Fruit fly (Drosophila melanogaster) whole organism, embryonic: Measurements from ENCODE around the gene Idh3g.
A peak's percentile ranks its signal among the peaks of the same experiment; 100 is the strongest.

ENCODE experiments used
- ATbp ChIP-seq: fragments of 200-800 bp; sonication (Bioruptor generic); optimal IDR thresholded peaks from 2 replicates; lab custom pipeline; 2017; ENCODE audit warnings: missing biosample characterization, mild to moderate bottlenecking, missing genetic modification characterization, missing genetic modification reagents
- BEAF-32 ChIP-seq: fragments of 200-800 bp; sonication (Bioruptor generic); optimal IDR thresholded peaks from 3 replicates; lab custom pipeline; 2017; ENCODE audit warnings: missing biosample characterization, missing genetic modification characterization, mild to moderate bottlenecking, moderate library complexity, missing genetic modification reagents
- Blimp-1 ChIP-seq: fragments of 200-800 bp; sonication (Bioruptor generic); optimal IDR thresholded peaks from 3 replicates; lab custom pipeline; 2018; ENCODE audit warnings: missing biosample characterization, missing genetic modification characterization, mild to moderate bottlenecking, moderate library complexity, missing genetic modification reagents
- CG1024 ChIP-seq: fragments of 200-800 bp; sonication (Bioruptor generic); IDR thresholded peaks from 2 replicates; pipeline ENCODE4 v1.3.6; 2022; ENCODE audit warnings: missing biosample characterization, missing genetic modification characterization
- CG10959 ChIP-seq: fragments of 200-800 bp; sonication (Bioruptor generic); IDR thresholded peaks from 2 replicates; pipeline ENCODE4 v1.3.6; 2022; ENCODE audit warnings: missing biosample characterization, missing genetic modification characterization
- CG11695 ChIP-seq: fragments of 200-800 bp; sonication (Bioruptor generic); IDR thresholded peaks from 3 replicates; pipeline ENCODE4 v1.3.6; 2022; ENCODE audit warnings: missing biosample characterization, missing genetic modification characterization
- CG11696 ChIP-seq: fragments of 200-800 bp; sonication (Bioruptor generic); IDR thresholded peaks from 2 replicates; pipeline ENCODE4 v1.3.6; 2022; ENCODE audit warnings: missing biosample characterization, missing genetic modification characterization
- CG12942 ChIP-seq: fragments of 200-800 bp; sonication (Bioruptor generic); optimal IDR thresholded peaks from 3 replicates; lab custom pipeline; 2016; ENCODE audit warnings: missing biosample characterization, missing genetic modification characterization
- CG13123 ChIP-seq: fragments of 200-800 bp; sonication (Bioruptor generic); optimal IDR thresholded peaks from 2 replicates; lab custom pipeline; 2016; ENCODE audit warnings: missing biosample characterization, missing genetic modification characterization
- CG13296 ChIP-seq: fragments of 200-800 bp; sonication (Bioruptor generic); optimal IDR thresholded peaks from 3 replicates; lab custom pipeline; 2018; ENCODE audit warnings: missing biosample characterization, mild to moderate bottlenecking, missing genetic modification characterization
- CG13775 ChIP-seq: fragments of 200-800 bp; sonication (Bioruptor generic); optimal IDR thresholded peaks from 3 replicates; lab custom pipeline; 2017; ENCODE audit warnings: missing biosample characterization, mild to moderate bottlenecking, missing genetic modification characterization
- CG14441 ChIP-seq: fragments of 200-800 bp; sonication (Bioruptor generic); IDR thresholded peaks from 2 replicates; pipeline ENCODE4 v1.3.6; 2022; ENCODE audit warnings: missing biosample characterization, missing genetic modification characterization
- CG18764 ChIP-seq: fragments of 200-800 bp; sonication (Bioruptor generic); optimal IDR thresholded peaks from 3 replicates; lab custom pipeline; 2016; ENCODE audit warnings: missing biosample characterization, missing genetic modification characterization
- CG33213 ChIP-seq: fragments of 200-800 bp; sonication (Bioruptor generic); optimal IDR thresholded peaks from 3 replicates; lab custom pipeline; 2016; ENCODE audit warnings: missing biosample characterization, missing genetic modification characterization
- CG4424 ChIP-seq: fragments of 200-800 bp; sonication (Bioruptor generic); optimal IDR thresholded peaks from 3 replicates; lab custom pipeline; 2016; ENCODE audit warnings: missing biosample characterization, missing genetic modification characterization
- CG4730 ChIP-seq: fragments of 200-800 bp; sonication (Bioruptor generic); IDR thresholded peaks from 2 replicates; pipeline ENCODE4 v1.3.6; 2022; ENCODE audit warnings: missing biosample characterization, missing genetic modification characterization
- CG7786 ChIP-seq: fragments of 200-800 bp; sonication (Bioruptor generic); optimal IDR thresholded peaks from 2 replicates; lab custom pipeline; 2016; ENCODE audit warnings: missing biosample characterization, missing genetic modification characterization
- CG7963 ChIP-seq: fragments of 200-800 bp; sonication (Bioruptor generic); IDR thresholded peaks from 3 replicates; pipeline ENCODE4 v1.3.6; 2022; ENCODE audit warnings: missing biosample characterization, missing genetic modification characterization; ENCODE audit not compliant: partially characterized antibody
- CG8290 ChIP-seq, 3 experiments: fragments of 200-800 bp; sonication (Bioruptor generic); optimal IDR thresholded peaks; 2 replicates each; lab custom pipeline; 2016 to 2019; ENCODE audit warnings: missing biosample characterization in 3 of 3, missing genetic modification characterization in 3 of 3, mild to moderate bottlenecking in 2 of 3, moderate library complexity in 1 of 3
- CG8765 ChIP-seq: fragments of 200-800 bp; sonication (Bioruptor generic); IDR thresholded peaks from 2 replicates; pipeline ENCODE4 v1.3.6; 2022; ENCODE audit warnings: missing biosample characterization, missing genetic modification characterization
- CG8924 ChIP-seq: fragments of 200-800 bp; optimal IDR thresholded peaks from 3 replicates; lab custom pipeline; 2019; ENCODE audit warnings: missing biosample characterization, mild to moderate bottlenecking, missing genetic modification characterization, moderate library complexity
- CG9215 ChIP-seq: fragments of 200-800 bp; sonication (Bioruptor generic); IDR thresholded peaks from 2 replicates; pipeline ENCODE4 v1.3.6; 2022; ENCODE audit warnings: missing biosample characterization, missing genetic modification characterization
- E2f1 ChIP-seq: fragments of 200-800 bp; sonication (Bioruptor generic); IDR thresholded peaks from 2 replicates; pipeline ENCODE4 v1.3.6; 2022; ENCODE audit warnings: missing biosample characterization, missing genetic modification characterization
- E2f2 ChIP-seq: fragments of 200-800 bp; sonication (Bioruptor generic); IDR thresholded peaks from 2 replicates; pipeline ENCODE4 v1.3.6; 2022; ENCODE audit warnings: missing biosample characterization, missing genetic modification characterization
- Ets65A ChIP-seq: fragments of 200-800 bp; sonication (Bioruptor generic); peaks from one replicate; lab custom pipeline; 2016; ENCODE audit warnings: missing biosample characterization, missing genetic modification characterization
- HLH54F ChIP-seq: fragments of 200-800 bp; sonication (Bioruptor generic); optimal IDR thresholded peaks from 3 replicates; lab custom pipeline; 2016; ENCODE audit warnings: missing biosample characterization, missing genetic modification characterization
- Hr3 ChIP-seq: fragments of 200-800 bp; sonication (Bioruptor generic); optimal IDR thresholded peaks from 3 replicates; lab custom pipeline; 2016; ENCODE audit warnings: missing biosample characterization, missing genetic modification characterization
- Hr51 ChIP-seq, 2 experiments: fragments of 200-800 bp; sonication (Bioruptor generic); optimal IDR thresholded peaks; 2 replicates in 1 of 2; 3 replicates in 1 of 2; lab custom pipeline; 2016 to 2018; ENCODE audit warnings: missing biosample characterization in 2 of 2, missing genetic modification characterization in 2 of 2, mild to moderate bottlenecking in 1 of 2, moderate library complexity in 1 of 2
- Med ChIP-seq: fragments of 200-800 bp; sonication (Bioruptor generic); peaks from one replicate; lab custom pipeline; 2016; ENCODE audit warnings: missing biosample characterization, missing genetic modification characterization, mild to moderate bottlenecking, inconsistent platforms, moderate library complexity
- Nf-YC ChIP-seq: fragments of 200-800 bp; optimal IDR thresholded peaks from 3 replicates; lab custom pipeline; 2019; ENCODE audit warnings: missing biosample characterization, mild to moderate bottlenecking, missing genetic modification characterization, moderate library complexity
- Oli ChIP-seq: fragments of 200-800 bp; sonication (Bioruptor generic); optimal IDR thresholded peaks from 2 replicates; lab custom pipeline; 2018; ENCODE audit warnings: missing biosample characterization, mild to moderate bottlenecking, missing genetic modification characterization, moderate library complexity
- Sin3A ChIP-seq: fragments of >200 bp; optimal IDR thresholded peaks from 2 replicates; lab custom pipeline; 2018
- Xbp1 ChIP-seq: fragments of 200-800 bp; sonication (Bioruptor generic); optimal IDR thresholded peaks from 3 replicates; lab custom pipeline; 2016; ENCODE audit warnings: missing biosample characterization, mild to moderate bottlenecking, missing genetic modification characterization
- abd-A ChIP-seq: fragments of 200-800 bp; sonication (Bioruptor generic); optimal IDR thresholded peaks from 3 replicates; lab custom pipeline; 2019; ENCODE audit warnings: missing biosample characterization, mild to moderate bottlenecking, missing genetic modification characterization, moderate library complexity
- ac ChIP-seq: fragments of 200-800 bp; sonication (Bioruptor generic); optimal IDR thresholded peaks from 3 replicates; lab custom pipeline; 2017; ENCODE audit warnings: missing biosample characterization, mild to moderate bottlenecking, missing genetic modification characterization
- az2 ChIP-seq: fragments of 200-800 bp; sonication (Bioruptor generic); optimal IDR thresholded peaks from 3 replicates; lab custom pipeline; 2016; ENCODE audit warnings: missing biosample characterization, missing genetic modification characterization
- bowl ChIP-seq: fragments of 200-800 bp; sonication (Bioruptor generic); IDR thresholded peaks from 2 replicates; pipeline ENCODE4 v1.3.6; 2022; ENCODE audit warnings: missing biosample characterization, missing genetic modification characterization
- ci ChIP-seq: fragments of 200-800 bp; sonication (Bioruptor generic); IDR thresholded peaks from 3 replicates; pipeline ENCODE4 v1.3.6; 2022; ENCODE audit warnings: missing biosample characterization, missing genetic modification characterization
- cwo ChIP-seq: fragments of 200-800 bp; sonication (Bioruptor generic); optimal IDR thresholded peaks from 3 replicates; lab custom pipeline; 2017; ENCODE audit warnings: missing biosample characterization, missing genetic modification characterization, mild to moderate bottlenecking, moderate library complexity, missing genetic modification reagents
- disco-r ChIP-seq: fragments of 200-800 bp; sonication (Bioruptor generic); optimal IDR thresholded peaks from 2 replicates; lab custom pipeline; 2016; ENCODE audit warnings: missing biosample characterization, missing genetic modification characterization
- dpn ChIP-seq, 2 experiments: fragments of 200-800 bp; sonication (Bioruptor generic); optimal IDR thresholded peaks; 3 replicates each; lab custom pipeline; 2016; ENCODE audit warnings: missing biosample characterization in 2 of 2, missing genetic modification characterization in 2 of 2
- fd102C ChIP-seq: fragments of 200-800 bp; sonication (Bioruptor generic); optimal IDR thresholded peaks from 2 replicates; lab custom pipeline; 2018; ENCODE audit warnings: missing biosample characterization, mild to moderate bottlenecking, missing genetic modification characterization, moderate library complexity
- grau ChIP-seq: fragments of 200-800 bp; optimal IDR thresholded peaks from 3 replicates; lab custom pipeline; 2019; ENCODE audit warnings: missing biosample characterization, mild to moderate bottlenecking, missing genetic modification characterization, moderate library complexity
- gt ChIP-seq: fragments of 200-800 bp; sonication (Bioruptor generic); IDR thresholded peaks from 2 replicates; pipeline ENCODE4 v1.3.6; 2022; ENCODE audit warnings: missing biosample characterization, missing genetic modification characterization
- her ChIP-seq: fragments of 200-800 bp; sonication (Bioruptor generic); optimal IDR thresholded peaks from 2 replicates; lab custom pipeline; 2016; ENCODE audit warnings: missing biosample characterization, missing genetic modification characterization
- inv ChIP-seq: fragments of 200-800 bp; sonication (Bioruptor generic); IDR thresholded peaks from 2 replicates; pipeline ENCODE4 v1.3.6; 2022; ENCODE audit warnings: missing biosample characterization, missing genetic modification characterization; ENCODE audit not compliant: partially characterized antibody
- mirr ChIP-seq: fragments of 200-800 bp; sonication (Bioruptor generic); optimal IDR thresholded peaks from 3 replicates; lab custom pipeline; 2018; ENCODE audit warnings: missing biosample characterization, mild to moderate bottlenecking, missing genetic modification characterization
- nerfin-2 ChIP-seq: fragments of 200-800 bp; sonication (Bioruptor generic); IDR thresholded peaks from 2 replicates; pipeline ENCODE4 v1.3.6; 2022; ENCODE audit warnings: missing biosample characterization, missing genetic modification characterization; ENCODE audit not compliant: partially characterized antibody
- otp ChIP-seq: fragments of 200-800 bp; sonication (Bioruptor generic); IDR thresholded peaks from 3 replicates; pipeline ENCODE4, ENCODE4 v1.3.6; 2022; ENCODE audit warnings: missing biosample characterization, missing genetic modification characterization
- pho ChIP-seq: fragments of 200-800 bp; sonication (Bioruptor generic); optimal IDR thresholded peaks from 2 replicates; lab custom pipeline; 2016; ENCODE audit warnings: missing biosample characterization, missing genetic modification characterization
- ssp ChIP-seq: fragments of 200-800 bp; sonication (Bioruptor generic); IDR thresholded peaks from 2 replicates; pipeline ENCODE4 v1.3.6; 2022; ENCODE audit warnings: missing biosample characterization, missing genetic modification characterization
- tio ChIP-seq: fragments of 200-800 bp; sonication (Bioruptor generic); optimal IDR thresholded peaks from 2 replicates; lab custom pipeline; 2017; ENCODE audit warnings: missing biosample characterization, missing genetic modification characterization, inconsistent platforms

The Idh3g gene

dm6 chr3R:25662358-25662757 lies 18.3 kb upstream of the Idh3g start (continued):
- TF ChIP-seq cwo (GFP tag; lab: Kevin White, UChicago) (no peak), Xbp1 (GFP tag; lab: Kevin White, UChicago) (no peak), CG33213 (GFP tag; lab: Kevin White, UChicago) (no peak), CG11696 (GFP tag; lab: Robert Waterston, UW) (peak; percentile 89), Med (GFP tag; lab: Kevin White, UChicago) (peak; percentile 1), inv (GFP tag; lab: Robert Waterston, UW) (no peak), ATbp (GFP tag; lab: Kevin White, UChicago) (peak; percentile 9), CG13123 (GFP tag; lab: Kevin White, UChicago) (no peak), pho (GFP tag; lab: Kevin White, UChicago) (no peak), HLH54F (GFP tag; lab: Kevin White, UChicago) (no peak), CG14441 (no peak), CG4424 (GFP tag; lab: Kevin White, UChicago) (peak; percentile 27), her (no peak), grau (peak; percentile 60), disco-r (GFP tag; lab: Kevin White, UChicago) (no peak), CG4730 (GFP tag; lab: Robert Waterston, UW) (no peak), CG7963 (GFP tag; lab: Robert Waterston, UW) (no peak), Sin3A (no peak), Nf-YC (no peak), az2 (GFP tag; lab: Kevin White, UChicago) (peak; percentile 8), ci (GFP tag; lab: Robert Waterston, UW) (0 out of 3 replicates have a peak, but pooled peaks have one; percentile 24), CG8765 (no peak), E2f1 (GFP tag; lab: Robert Waterston, UW) (no peak), bowl (GFP tag; lab: Robert Waterston, UW) (no peak), CG7786 (no peak), nerfin-2 (no peak), tio (no peak), gt (GFP tag; lab: Robert Waterston, UW) (no peak), Hr51 (GFP tag; optimal IDR thresholded peaks at IDR 0.05; lab: Kevin White, UChicago) (no peak), CG11695 (no peak), dpn (GFP tag; optimal IDR thresholded peaks at IDR 0.05; lab: Kevin White, UChicago) (peak in 1 of 2 experiments; percentile 4), Hr3 (GFP tag; lab: Kevin White, UChicago) (no peak), CG13775 (GFP tag; lab: Kevin White, UChicago) (no peak), CG1024 (GFP tag; lab: Robert Waterston, UW) (no peak), fd102C (no peak), abd-A (tag; lab: Kevin White, UChicago) (no peak), CG8290 (GFP tag; optimal IDR thresholded peaks at IDR 0.05; lab: Kevin White, UChicago) (no peak), CG8290 (tag; optimal IDR thresholded peaks at IDR 0.05; lab: Kevin White, UChicago) (no peak), BEAF-32 (GFP tag; lab: Kevin White, UChicago) (no peak), CG18764 (GFP tag; lab: Kevin White, UChicago) (no peak), CG8924 (tag; lab: Kevin White, UChicago) (no peak), CG10959 (no peak), Ets65A (GFP tag; lab: Kevin White, UChicago) (peak; percentile 78), ssp (GFP tag; lab: Robert Waterston, UW) (no peak), otp (peak; percentile 14; the same call in 1 of the 3 replicates), Oli (tag; lab: Kevin White, UChicago) (no peak), E2f2 (GFP tag; lab: Robert Waterston, UW) (no peak), Blimp-1 (GFP tag; lab: Kevin White, UChicago) (no peak), CG12942 (GFP tag; lab: Kevin White, UChicago) (no peak), ac (GFP tag; lab: Kevin White, UChicago) (no peak), CG9215 (no peak), CG13296 (GFP tag; lab: Kevin White, UChicago) (no peak), mirr (GFP tag; lab: Kevin White, UChicago) (no peak)
